Worm (Caenorhabditis elegans) whole organism, late embryonic: Measurements from ENCODE around the gene ugt-32.

Experiments used
- C08G9.2 ChIP-seq: sonication (generic microtip); optimal IDR thresholded peaks from 2 replicates; lab custom pipeline; 2016; ENCODE audit warnings: mild to moderate bottlenecking, missing genetic modification characterization, moderate library complexity, missing compliant biosample characterization
- C38D4.7 ChIP-seq: fragments of 200-800 bp; sonication (Bioruptor generic); optimal IDR thresholded peaks from 2 replicates; lab custom pipeline; 2018; ENCODE audit warnings: mild to moderate bottlenecking, missing genetic modification characterization, moderate library complexity, missing compliant biosample characterization
- F13H6.1 ChIP-seq: sonication (generic microtip); optimal IDR thresholded peaks from 2 replicates; lab custom pipeline; 2016; ENCODE audit warnings: missing genetic modification characterization, missing compliant biosample characterization
- K02D7.2 ChIP-seq: sonication (generic microtip); optimal IDR thresholded peaks from 2 replicates; lab custom pipeline; 2017; ENCODE audit warnings: mild to moderate bottlenecking, missing genetic modification characterization, missing compliant biosample characterization
- K09A11.1 ChIP-seq: sonication (generic microtip); optimal IDR thresholded peaks from 2 replicates; lab custom pipeline; 2017; ENCODE audit warnings: antibody characterized with exemption, mild to moderate bottlenecking, missing genetic modification characterization, missing compliant biosample characterization; ENCODE audit not compliant: insufficient read depth
- T23F11.4 ChIP-seq: fragments of 200-800 bp; sonication (Bioruptor generic); optimal IDR thresholded peaks from 2 replicates; lab custom pipeline; 2018; ENCODE audit warnings: mild to moderate bottlenecking, missing genetic modification characterization, missing compliant biosample characterization
- ahr-1 ChIP-seq: sonication (generic microtip); optimal IDR thresholded peaks from 2 replicates; lab custom pipeline; 2016; ENCODE audit warnings: missing genetic modification characterization, missing compliant biosample characterization
- ceh-2 ChIP-seq: sonication (generic microtip); optimal IDR thresholded peaks from 2 replicates; lab custom pipeline; 2016; ENCODE audit warnings: missing genotype, missing genetic modification characterization, missing compliant biosample characterization
- ceh-22 ChIP-seq: sonication (generic microtip); optimal IDR thresholded peaks from 2 replicates; lab custom pipeline; 2017; ENCODE audit warnings: missing biosample characterization, missing genetic modification characterization
- ceh-24 ChIP-seq: sonication (generic microtip); optimal IDR thresholded peaks from 2 replicates; lab custom pipeline; 2016; ENCODE audit warnings: mild to moderate bottlenecking, missing genetic modification characterization, missing compliant biosample characterization
- ceh-31 ChIP-seq: sonication (generic microtip); optimal IDR thresholded peaks from 2 replicates; lab custom pipeline; 2016; ENCODE audit warnings: missing genetic modification characterization, missing compliant biosample characterization
- ceh-34 ChIP-seq: sonication (generic microtip); optimal IDR thresholded peaks from 2 replicates; lab custom pipeline; 2016; ENCODE audit warnings: mild to moderate bottlenecking, missing genetic modification characterization, missing compliant biosample characterization
- ceh-45 ChIP-seq: fragments of 200-800 bp; sonication (Bioruptor generic); IDR thresholded peaks from 2 replicates; pipeline ENCODE4 v1.3.6; 2022; ENCODE audit warnings: missing genetic modification reagents, missing genetic modification characterization, missing compliant biosample characterization
- ceh-6 ChIP-seq: fragments of 200-800 bp; sonication (Bioruptor generic); optimal IDR thresholded peaks from 2 replicates; lab custom pipeline; 2018; ENCODE audit warnings: mild to moderate bottlenecking, missing genetic modification characterization, missing compliant biosample characterization
- che-1 ChIP-seq: sonication (generic microtip); optimal IDR thresholded peaks from 2 replicates; lab custom pipeline; 2016; ENCODE audit warnings: mild to moderate bottlenecking, missing genetic modification characterization, missing compliant biosample characterization
- dve-1 ChIP-seq: sonication (generic microtip); optimal IDR thresholded peaks from 2 replicates; lab custom pipeline; 2017; ENCODE audit warnings: antibody characterized with exemption, mild to moderate bottlenecking, missing genetic modification characterization, missing compliant biosample characterization
- elt-2 ChIP-seq: sonication (generic microtip); optimal IDR thresholded peaks from 2 replicates; lab custom pipeline; 2016; ENCODE audit warnings: missing genetic modification reagents, missing genetic modification characterization, missing compliant biosample characterization
- eyg-1 ChIP-seq: sonication (generic microtip); optimal IDR thresholded peaks from 2 replicates; lab custom pipeline; 2016; ENCODE audit warnings: missing genotype, missing genetic modification characterization, missing compliant biosample characterization
- fax-1 ChIP-seq: sonication (generic microtip); optimal IDR thresholded peaks from 2 replicates; lab custom pipeline; 2016; ENCODE audit warnings: missing genotype, missing genetic modification characterization, missing compliant biosample characterization
- gmeb-2 ChIP-seq: sonication (generic microtip); optimal IDR thresholded peaks from 2 replicates; lab custom pipeline; 2016; ENCODE audit warnings: missing genetic modification characterization, inconsistent platforms, missing compliant biosample characterization
- hlh-13 ChIP-seq: fragments of 200-800 bp; sonication (Bioruptor generic); optimal IDR thresholded peaks from 2 replicates; lab custom pipeline; 2018; ENCODE audit warnings: mild to moderate bottlenecking, missing genetic modification characterization, missing compliant biosample characterization
- hlh-8 ChIP-seq: sonication (generic microtip); optimal IDR thresholded peaks from 2 replicates; lab custom pipeline; 2016; ENCODE audit warnings: missing genotype, missing genetic modification characterization, missing compliant biosample characterization
- lim-6 ChIP-seq: sonication (generic microtip); optimal IDR thresholded peaks from 2 replicates; lab custom pipeline; 2016; ENCODE audit warnings: missing genetic modification characterization, missing compliant biosample characterization
- lin-11 ChIP-seq: fragments of 200-800 bp; sonication (Bioruptor generic); optimal IDR thresholded peaks from 2 replicates; lab custom pipeline; 2018; ENCODE audit warnings: mild to moderate bottlenecking, missing genetic modification characterization, missing compliant biosample characterization
- madf-2 ChIP-seq: sonication (generic microtip); optimal IDR thresholded peaks from 2 replicates; lab custom pipeline; 2017; ENCODE audit warnings: missing genetic modification characterization, missing compliant biosample characterization
- nfya-1 ChIP-seq: sonication (generic microtip); optimal IDR thresholded peaks from 2 replicates; lab custom pipeline; 2017; ENCODE audit warnings: missing genetic modification characterization, mild to moderate bottlenecking, missing compliant biosample characterization, antibody characterized with exemption, moderate library complexity
- nhr-11 ChIP-seq: fragments of 150-350 bp; optimal IDR thresholded peaks from 2 replicates; lab custom pipeline; 2014; ENCODE audit warnings: missing biosample characterization, missing genetic modification characterization
- nhr-232 ChIP-seq: sonication (generic microtip); optimal IDR thresholded peaks from 2 replicates; lab custom pipeline; 2016; ENCODE audit warnings: missing genetic modification characterization, missing compliant biosample characterization
- npax-4 ChIP-seq: sonication (generic microtip); optimal IDR thresholded peaks from 2 replicates; lab custom pipeline; 2016; ENCODE audit warnings: missing genetic modification characterization, missing compliant biosample characterization
- odd-2 ChIP-seq: sonication (generic microtip); optimal IDR thresholded peaks from 2 replicates; lab custom pipeline; 2017; ENCODE audit warnings: antibody characterized with exemption, mild to moderate bottlenecking, missing genetic modification characterization, missing compliant biosample characterization
- pax-1 ChIP-seq: fragments of 150-350 bp; optimal IDR thresholded peaks from 2 replicates; lab custom pipeline; 2014; ENCODE audit warnings: missing biosample characterization, missing genetic modification characterization
- pha-2 ChIP-seq: sonication (generic microtip); optimal IDR thresholded peaks from 2 replicates; lab custom pipeline; 2017; ENCODE audit warnings: mild to moderate bottlenecking, missing genetic modification characterization, missing compliant biosample characterization
- ref-2 ChIP-seq: sonication (generic microtip); optimal IDR thresholded peaks from 2 replicates; lab custom pipeline; 2016; ENCODE audit warnings: missing genetic modification characterization, missing compliant biosample characterization
- rnt-1 ChIP-seq: sonication (generic microtip); optimal IDR thresholded peaks from 2 replicates; lab custom pipeline; 2016; ENCODE audit warnings: missing genetic modification characterization, missing compliant biosample characterization
- sox-2 ChIP-seq: fragments of 200-800 bp; sonication (Bioruptor generic); IDR thresholded peaks from 2 replicates; pipeline ENCODE4 v1.3.6; 2022; ENCODE audit warnings: missing genetic modification reagents, missing genetic modification characterization, missing compliant biosample characterization
- syd-9 ChIP-seq: sonication (generic microtip); optimal IDR thresholded peaks from 2 replicates; lab custom pipeline; 2016; ENCODE audit warnings: mild to moderate bottlenecking, missing genetic modification characterization, moderate library complexity, missing compliant biosample characterization
- tbx-7 ChIP-seq: sonication (generic microtip); optimal IDR thresholded peaks from 2 replicates; lab custom pipeline; 2016; ENCODE audit warnings: missing genotype, missing genetic modification characterization, missing compliant biosample characterization
- unc-42 ChIP-seq: sonication (generic microtip); optimal IDR thresholded peaks from 2 replicates; lab custom pipeline; 2016; ENCODE audit warnings: missing genotype, missing genetic modification characterization, missing compliant biosample characterization
- unc-55 ChIP-seq: sonication (generic microtip); optimal IDR thresholded peaks from 2 replicates; lab custom pipeline; 2017; ENCODE audit warnings: missing biosample characterization, missing genetic modification reagents, missing genetic modification characterization
- zip-5 ChIP-seq: sonication (generic microtip); optimal IDR thresholded peaks from 2 replicates; lab custom pipeline; 2016; ENCODE audit warnings: missing genetic modification characterization, missing compliant biosample characterization

The ugt-32 gene

ce11 chrV:3860123-3860522 lies 16.3 kb upstream of the ugt-32 start, which contains the start of gene nhr-189:
TSS of gene nhr-189 (minus strand) at chrV:3860243.
- TF ChIP-seq ceh-2 (tag; lab: Kevin White, UChicago), result no peak
- no peak for TF ChIP-seq syd-9 (tag; lab: Kevin White, UChicago)
- no peak for TF ChIP-seq gmeb-2 (tag; lab: Kevin White, UChicago)
- no peak for TF ChIP-seq unc-55 (GFP tag; lab: Kevin White, UChicago)
- no peak for TF ChIP-seq ceh-45
- no peak for TF ChIP-seq pax-1
- no peak for TF ChIP-seq elt-2
- no peak for TF ChIP-seq pha-2 (tag; lab: Kevin White, UChicago)
- TF ChIP-seq F13H6.1 (tag; lab: Kevin White, UChicago), result no peak
- no peak for TF ChIP-seq nhr-232
- TF ChIP-seq sox-2 (GFP tag; lab: Robert Waterston, UW), result no peak
- no peak for TF ChIP-seq nhr-11 (tag; lab: Kevin White, UChicago)
- TF ChIP-seq ceh-6 (GFP tag; lab: Kevin White, UChicago), result no peak
- TF ChIP-seq che-1, result no peak
- TF ChIP-seq lim-6, result no peak
- no peak for TF ChIP-seq hlh-8 (tag; lab: Kevin White, UChicago)
- no peak for TF ChIP-seq zip-5 (tag; lab: Kevin White, UChicago)
- no peak for TF ChIP-seq rnt-1 (tag; lab: Kevin White, UChicago)

ce11 chrV:3857778-3858177 lies 14.0 kb upstream of the ugt-32 start, which contains the start of gene nhr-188:
TSS of gene nhr-188 (minus strand) at chrV:3857861.
- TF ChIP-seq nfya-1, result no peak
- no peak for TF ChIP-seq unc-42 (tag; lab: Kevin White, UChicago)
- no peak for TF ChIP-seq T23F11.4 (GFP tag; lab: Kevin White, UChicago)
- TF ChIP-seq ceh-31 (tag; lab: Kevin White, UChicago), result no peak
- TF ChIP-seq eyg-1, result no peak
- no peak for TF ChIP-seq tbx-7 (tag; lab: Kevin White, UChicago)
- TF ChIP-seq ref-2 (tag; lab: Kevin White, UChicago), result no peak
- TF ChIP-seq ahr-1 (tag; lab: Kevin White, UChicago), result no peak

- TF ChIP-seq npax-4 (tag; lab: Kevin White, UChicago) (no peak), C08G9.2 (no peak), hlh-13 (GFP tag; lab: Kevin White, UChicago) (no peak), K09A11.1 (tag; lab: Kevin White, UChicago) (no peak), ceh-34 (tag; lab: Kevin White, UChicago) (no peak), F13H6.1 (tag; lab: Kevin White, UChicago) (no peak), elt-2 (no peak), lin-11 (tag; lab: Kevin White, UChicago) (no peak), K02D7.2 (no peak), ceh-22 (tag; lab: Kevin White, UChicago) (no peak)
- TF ChIP-seq, all 69 proteins: peak for 0
Observed at ce11 chrV:3855916-3856315, 12.1 kb upstream of the ugt-32 start.

- TF ChIP-seq dve-1 (tag; lab: Kevin White, UChicago) (no peak), lin-11 (tag; lab: Kevin White, UChicago) (no peak)
Observed at ce11 chrV:3854847-3855246, 11.0 kb upstream of the ugt-32 start, which contains the start of gene nhr-186. TSS of gene nhr-186 (minus strand) at chrV:3854947.

ce11 chrV:3851760-3852159 lies 8.0 kb upstream of the ugt-32 start:
- TF ChIP-seq ceh-24 (tag; lab: Kevin White, UChicago) (no peak), madf-2 (tag; lab: Kevin White, UChicago) (no peak), ceh-34 (tag; lab: Kevin White, UChicago) (no peak), fax-1 (tag; lab: Kevin White, UChicago) (no peak), C38D4.7 (GFP tag; lab: Kevin White, UChicago) (no peak), lim-6 (no peak), odd-2 (tag; lab: Kevin White, UChicago) (no peak), ahr-1 (tag; lab: Kevin White, UChicago) (no peak), rnt-1 (tag; lab: Kevin White, UChicago) (no peak), T23F11.4 (GFP tag; lab: Kevin White, UChicago) (no peak), nfya-1 (no peak), tbx-7 (tag; lab: Kevin White, UChicago) (no peak)
